Fruit fly (Drosophila melanogaster) Kc167 (cell line): ENCODE results near the gene CG8945.

Source experiments
- h ChIP-seq: fragments of >200 bp; optimal IDR thresholded peaks from 3 replicates; lab custom pipeline; 2018; ENCODE audit warnings: missing external identifiers
- psq ChIP-seq: fragments of >200 bp; optimal IDR thresholded peaks from 2 replicates; lab custom pipeline; 2017; ENCODE audit warnings: missing external identifiers

DNA sequence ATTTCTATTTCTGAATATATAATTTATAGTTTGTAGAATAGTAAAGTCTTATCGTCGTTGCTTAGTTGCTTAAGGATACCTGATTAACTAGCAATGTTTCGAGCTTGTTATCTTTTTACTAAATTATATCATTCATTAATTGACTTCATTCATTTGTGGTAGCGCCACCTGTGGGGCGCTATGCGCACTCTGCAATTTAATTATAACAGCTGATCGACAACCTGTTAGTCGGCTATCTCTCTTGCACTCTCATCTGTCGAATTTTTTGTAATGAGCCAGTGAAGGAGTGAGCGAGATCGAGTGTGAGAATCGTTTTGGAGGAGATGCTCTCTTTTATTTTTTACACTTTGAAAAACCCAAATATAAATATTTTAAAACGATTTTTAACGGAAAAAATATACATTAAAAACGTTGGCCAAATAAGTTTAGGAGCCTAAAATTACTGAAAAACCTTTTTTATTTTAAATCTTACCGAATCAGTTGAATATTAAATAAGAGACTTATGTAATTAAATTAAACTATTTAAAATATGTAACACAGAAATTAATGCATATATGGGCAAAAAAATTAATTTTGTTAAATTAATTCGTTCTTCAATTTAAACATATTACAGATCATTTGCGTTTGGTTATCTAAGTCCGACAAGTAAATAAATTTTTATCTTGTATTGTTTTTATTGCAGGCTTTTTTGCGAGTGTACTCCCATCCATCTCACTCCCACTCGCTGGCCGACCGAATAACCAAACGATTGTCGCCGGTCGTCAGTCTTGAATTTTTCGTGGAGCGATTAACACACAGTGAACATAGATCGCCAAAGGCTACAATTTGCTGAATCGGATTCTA lies 3.8 kb upstream of the CG8945 start, which contains the start of the genes CG16700 and CG4991:
- no peak for TF ChIP-seq psq (lab: Kevin White, UChicago)
- TF ChIP-seq h (lab: Kevin White, UChicago), result no peak
